Worm (Caenorhabditis elegans) whole organism, young adult: ENCODE results near the gene taf-8.

Source experiments
- ceh-27 ChIP-seq: fragments of 200-800 bp; sonication (Bioruptor generic); optimal IDR thresholded peaks from 2 replicates; lab custom pipeline; 2018; ENCODE audit warnings: mild to moderate bottlenecking, missing genetic modification characterization, moderate library complexity, missing compliant biosample characterization
- hmg-20 ChIP-seq: fragments of 200-800 bp; sonication (Bioruptor generic); IDR thresholded peaks from 2 replicates; pipeline ENCODE4 v1.3.6; 2022; ENCODE audit warnings: missing genetic modification reagents, missing genetic modification characterization, missing compliant biosample characterization
- lin-54 ChIP-seq: fragments of 200-800 bp; sonication (Bioruptor generic); optimal IDR thresholded peaks from 2 replicates; lab custom pipeline; 2018; ENCODE audit warnings: mild to moderate bottlenecking, missing genetic modification characterization, missing compliant biosample characterization
- mel-28 ChIP-seq: sonication (generic microtip); optimal IDR thresholded peaks from 2 replicates; lab custom pipeline; 2016; ENCODE audit warnings: borderline replicate concordance, mild to moderate bottlenecking, missing genetic modification characterization, missing compliant biosample characterization
- nhr-27 ChIP-seq: fragments of 200-800 bp; sonication (Bioruptor generic); optimal IDR thresholded peaks from 2 replicates; lab custom pipeline; 2018; ENCODE audit warnings: mild to moderate bottlenecking, missing genetic modification characterization, moderate library complexity, missing compliant biosample characterization

DNA sequence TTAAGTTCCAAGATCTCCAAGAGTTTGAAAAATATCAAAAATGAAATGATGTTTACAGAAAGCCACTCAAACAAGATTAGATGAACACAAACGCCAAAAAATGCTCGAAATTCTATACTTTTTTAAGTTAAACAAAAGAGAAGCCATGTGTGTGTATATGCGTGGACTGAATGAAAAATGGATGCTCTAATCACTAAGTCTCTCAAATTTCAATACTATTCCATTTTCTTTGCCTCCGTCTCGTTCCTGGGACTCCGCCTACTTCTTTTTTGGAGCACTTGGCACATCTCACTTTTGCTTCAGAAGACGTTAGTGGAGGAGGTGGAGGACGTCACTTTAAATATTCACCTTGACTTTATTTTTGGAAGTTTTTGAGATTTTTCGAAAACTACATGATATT is 10.7 kb downstream of the taf-8 start:
- TF ChIP-seq lin-54 (GFP tag; lab: Kevin White, UChicago) (no peak), nhr-27 (no peak), hmg-20 (no peak), mel-28 (tag; lab: Kevin White, UChicago) (no peak), ceh-27 (GFP tag; lab: Kevin White, UChicago) (no peak)
